Worm (Caenorhabditis elegans) whole organism, L3 larva: Measurements from ENCODE around the gene znf-474.

Experiments
- R02D3.7 ChIP-seq: fragments of 150-350 bp; optimal IDR thresholded peaks from 2 replicates; lab custom pipeline; 2014; ENCODE audit warnings: missing biosample characterization, missing genetic modification characterization
- egl-27 ChIP-seq: sonication (generic microtip); optimal IDR thresholded peaks from 4 replicates; lab custom pipeline; 2017; ENCODE audit warnings: missing biosample characterization, missing genetic modification reagents, missing genetic modification characterization
- egl-5 ChIP-seq: fragments of 150-350 bp; optimal IDR thresholded peaks from 2 replicates; lab custom pipeline; 2017; ENCODE audit warnings: missing biosample characterization, missing genetic modification reagents, missing genetic modification characterization, inconsistent platforms
- fkh-10 ChIP-seq: sonication (generic microtip); optimal IDR thresholded peaks from 2 replicates; lab custom pipeline; 2017; ENCODE audit warnings: missing biosample characterization, missing genetic modification reagents, missing genetic modification characterization
- fos-1 ChIP-seq: fragments of 150-350 bp; optimal IDR thresholded peaks from 2 replicates; lab custom pipeline; 2014; ENCODE audit warnings: missing biosample characterization, missing genetic modification characterization
- lin-15B ChIP-seq: fragments of 150-350 bp; optimal IDR thresholded peaks from 2 replicates; lab custom pipeline; 2014; ENCODE audit warnings: missing biosample characterization, missing genetic modification characterization
- lin-39 ChIP-seq: fragments of 150-350 bp; optimal IDR thresholded peaks from 2 replicates; lab custom pipeline; 2018; ENCODE audit warnings: missing biosample characterization, missing genetic modification reagents, missing genetic modification characterization
- nfya-1 ChIP-seq: sonication (generic microtip); optimal IDR thresholded peaks from 2 replicates; lab custom pipeline; 2017; ENCODE audit warnings: missing genetic modification characterization, mild to moderate bottlenecking, missing compliant biosample characterization, antibody characterized with exemption, moderate library complexity; ENCODE audit not compliant: insufficient read depth
- nhr-237 ChIP-seq: fragments of 150-350 bp; optimal IDR thresholded peaks from 2 replicates; lab custom pipeline; 2014; ENCODE audit warnings: missing biosample characterization, missing genetic modification characterization
- nhr-67 ChIP-seq: fragments of 150-350 bp; optimal IDR thresholded peaks from 2 replicates; lab custom pipeline; 2014; ENCODE audit warnings: missing biosample characterization, missing genetic modification characterization
- snpc-4 ChIP-seq: fragments of 150-350 bp; optimal IDR thresholded peaks from 2 replicates; lab custom pipeline; 2014; ENCODE audit warnings: missing biosample characterization, missing genetic modification characterization

DNA sequence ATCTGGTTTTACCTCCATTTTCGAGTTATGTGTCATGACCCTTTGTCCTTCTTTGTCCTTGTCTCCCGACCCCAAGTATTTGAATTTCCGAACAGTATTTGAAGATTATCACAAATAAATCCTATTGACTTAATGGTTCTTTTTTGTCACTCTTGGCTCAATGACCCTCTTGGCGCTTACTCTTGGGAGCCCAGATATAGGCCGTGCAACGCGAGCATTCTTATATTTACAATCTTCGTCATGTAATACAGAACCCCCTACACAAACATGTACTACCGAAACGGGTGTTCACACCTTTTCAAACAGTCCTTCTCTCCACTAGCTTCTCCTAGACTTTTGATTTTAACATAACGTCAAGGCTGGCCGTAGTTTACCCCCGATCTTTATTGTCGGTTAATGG lies 6.0 kb upstream of the znf-474 start, which contains the start of gene M153.5:
- no peak for TF ChIP-seq R02D3.7 (tag; lab: Kevin White, UChicago)
- TF ChIP-seq lin-39 = no peak
- no peak for TF ChIP-seq egl-5 (tag; lab: Kevin White, UChicago)
- TF ChIP-seq snpc-4 (tag; lab: Kevin White, UChicago) = no peak
- no peak for TF ChIP-seq nfya-1
- no peak for TF ChIP-seq fkh-10 (GFP tag; lab: Kevin White, UChicago)
- no peak for TF ChIP-seq egl-27 (tag; lab: Kevin White, UChicago)
- no peak for TF ChIP-seq nhr-67 (tag; lab: Kevin White, UChicago)
- TF ChIP-seq nhr-237 = no peak
- TF ChIP-seq fos-1 (tag; lab: Kevin White, UChicago) = no peak
- TF ChIP-seq lin-15B (tag; lab: Kevin White, UChicago) = no peak
